Worm (Caenorhabditis elegans) whole organism, young adult: ENCODE data around the gene pld-1.
A peak's percentile ranks its signal among the peaks of the same experiment; 100 is the strongest.

ENCODE experiments used
- B0035.1 ChIP-seq: sonication (generic microtip); optimal IDR thresholded peaks from 2 replicates; lab custom pipeline; 2016; ENCODE audit warnings: missing genetic modification characterization, mild to moderate bottlenecking, missing compliant biosample characterization, missing genotype, missing genetic modification reagents
- B0336.3 ChIP-seq: fragments of 200-800 bp; sonication (Bioruptor generic); IDR thresholded peaks from 2 replicates; pipeline ENCODE4 v1.3.6; 2022; ENCODE audit warnings: missing genetic modification characterization, missing compliant biosample characterization
- C06A6.2 ChIP-seq: fragments of 200-800 bp; sonication (Bioruptor generic); conservative IDR thresholded peaks from 2 replicates; pipeline ENCODE4 v1.3.6; 2022; ENCODE audit warnings: missing genetic modification characterization, missing compliant biosample characterization
- K11D2.4 ChIP-seq: fragments of 200-800 bp; sonication (Bioruptor generic); IDR thresholded peaks from 2 replicates; pipeline ENCODE4 v1.3.6; 2022; ENCODE audit warnings: missing genetic modification reagents, missing genetic modification characterization, missing compliant biosample characterization
- K12H6.12 ChIP-seq: fragments of 200-800 bp; sonication (Bioruptor generic); optimal IDR thresholded peaks from 2 replicates; lab custom pipeline; 2018; ENCODE audit warnings: mild to moderate bottlenecking, missing genetic modification characterization, missing compliant biosample characterization
- T07F8.4 ChIP-seq: sonication (generic microtip); optimal IDR thresholded peaks from 2 replicates; lab custom pipeline; 2016; ENCODE audit warnings: mild to moderate bottlenecking, missing genetic modification characterization, moderate library complexity, missing compliant biosample characterization
- Y79H2A.3 ChIP-seq: fragments of 200-800 bp; sonication (Bioruptor generic); conservative IDR thresholded peaks from 2 replicates; pipeline ENCODE4 v1.3.6; 2022; ENCODE audit warnings: missing genetic modification reagents, missing genetic modification characterization, missing compliant biosample characterization
- akir-1 ChIP-seq: fragments of 200-800 bp; sonication (Bioruptor generic); optimal IDR thresholded peaks from 2 replicates; lab custom pipeline; 2018; ENCODE audit warnings: mild to moderate bottlenecking, missing genetic modification characterization, moderate library complexity, missing compliant biosample characterization
- aptf-2 ChIP-seq: fragments of 200-800 bp; sonication (Bioruptor generic); conservative IDR thresholded peaks from 2 replicates; pipeline ENCODE4 v1.3.6; 2022; ENCODE audit warnings: missing genetic modification reagents, missing genetic modification characterization, missing compliant biosample characterization
- attf-5 ChIP-seq: fragments of 200-800 bp; sonication (Bioruptor generic); optimal IDR thresholded peaks from 2 replicates; lab custom pipeline; 2018; ENCODE audit warnings: mild to moderate bottlenecking, missing genetic modification characterization, missing compliant biosample characterization
- attf-6 ChIP-seq: fragments of 200-800 bp; sonication (Bioruptor generic); IDR thresholded peaks from 2 replicates; pipeline ENCODE4 v1.3.6; 2022; ENCODE audit warnings: missing genetic modification reagents, missing genetic modification characterization, missing compliant biosample characterization
- bed-1 ChIP-seq: fragments of 200-800 bp; sonication (Bioruptor generic); IDR thresholded peaks from 2 replicates; pipeline ENCODE4 v1.3.6; 2022; ENCODE audit warnings: missing genetic modification reagents, missing genetic modification characterization, missing compliant biosample characterization
- ceh-40 ChIP-seq: fragments of 200-800 bp; sonication (Bioruptor generic); IDR thresholded peaks from 2 replicates; pipeline ENCODE4 v1.3.6; 2022; ENCODE audit warnings: missing genetic modification characterization, missing compliant biosample characterization
- ceh-79 ChIP-seq: sonication (generic microtip); optimal IDR thresholded peaks from 2 replicates; lab custom pipeline; 2017; ENCODE audit warnings: mild to moderate bottlenecking, missing genetic modification characterization, missing compliant biosample characterization
- die-1 ChIP-seq: sonication (generic microtip); optimal IDR thresholded peaks from 2 replicates; lab custom pipeline; 2016; ENCODE audit warnings: missing genotype, mild to moderate bottlenecking, missing genetic modification characterization, missing compliant biosample characterization
- dox-1 ChIP-seq: fragments of 200-800 bp; sonication (Bioruptor generic); IDR thresholded peaks from 2 replicates; pipeline ENCODE4 v1.3.6; 2022; ENCODE audit warnings: missing genetic modification reagents, missing genetic modification characterization, missing compliant biosample characterization
- dpff-1 ChIP-seq: sonication (generic microtip); optimal IDR thresholded peaks from 2 replicates; lab custom pipeline; 2017; ENCODE audit warnings: mild to moderate bottlenecking, missing genetic modification characterization, missing compliant biosample characterization
- efl-1 ChIP-seq: fragments of 150-350 bp; optimal IDR thresholded peaks from 2 replicates; lab custom pipeline; 2014; ENCODE audit warnings: missing biosample characterization, missing genetic modification reagents, missing genetic modification characterization
- egl-18 ChIP-seq: fragments of 200-800 bp; sonication (Bioruptor generic); IDR thresholded peaks from 2 replicates; pipeline ENCODE4 v1.3.6; 2022; ENCODE audit warnings: missing genetic modification reagents, missing genetic modification characterization, missing compliant biosample characterization
- egl-44 ChIP-seq: fragments of 200-800 bp; sonication (Bioruptor generic); IDR thresholded peaks from 2 replicates; pipeline ENCODE4 v1.3.6; 2022; ENCODE audit warnings: missing genetic modification reagents, missing genetic modification characterization, missing compliant biosample characterization
- egrh-3 ChIP-seq: fragments of 200-800 bp; sonication (Bioruptor generic); IDR thresholded peaks from 2 replicates; pipeline ENCODE4 v1.3.6; 2022; ENCODE audit warnings: missing genetic modification reagents, missing genetic modification characterization, missing compliant biosample characterization
- hlh-12 ChIP-seq: sonication (generic microtip); optimal IDR thresholded peaks from 2 replicates; lab custom pipeline; 2016; ENCODE audit warnings: missing genetic modification characterization, missing compliant biosample characterization
- hlh-26 ChIP-seq: fragments of 200-800 bp; sonication (Bioruptor generic); conservative IDR thresholded peaks from 2 replicates; pipeline ENCODE4 v1.3.6; 2022; ENCODE audit warnings: missing genetic modification reagents, missing genetic modification characterization, missing compliant biosample characterization
- hmg-1.2 ChIP-seq: fragments of 200-800 bp; sonication (Bioruptor generic); IDR thresholded peaks from 2 replicates; pipeline ENCODE4 v1.3.6; 2022; ENCODE audit warnings: missing genetic modification reagents, missing genetic modification characterization, missing compliant biosample characterization
- lin-26 ChIP-seq: fragments of 200-800 bp; sonication (Bioruptor generic); IDR thresholded peaks from 2 replicates; pipeline ENCODE4 v1.3.6; 2022; ENCODE audit warnings: missing genetic modification reagents, missing genetic modification characterization, missing compliant biosample characterization
- lin-40 ChIP-seq: sonication (generic microtip); optimal IDR thresholded peaks from 2 replicates; lab custom pipeline; 2016; ENCODE audit warnings: missing genetic modification characterization, mild to moderate bottlenecking, missing compliant biosample characterization, missing genotype, missing genetic modification reagents
- mcd-1 ChIP-seq: fragments of 200-800 bp; sonication (Bioruptor generic); IDR thresholded peaks from 2 replicates; pipeline ENCODE4 v1.3.6; 2022; ENCODE audit warnings: missing genetic modification reagents, missing genetic modification characterization, missing compliant biosample characterization
- nhr-27 ChIP-seq: fragments of 200-800 bp; sonication (Bioruptor generic); optimal IDR thresholded peaks from 2 replicates; lab custom pipeline; 2018; ENCODE audit warnings: mild to moderate bottlenecking, missing genetic modification characterization, moderate library complexity, missing compliant biosample characterization
- nhr-80 ChIP-seq: sonication (generic microtip); optimal IDR thresholded peaks from 2 replicates; lab custom pipeline; 2016; ENCODE audit warnings: missing genetic modification characterization, missing compliant biosample characterization
- pha-4 ChIP-seq: fragments of 150-350 bp; sonication (generic microtip); optimal IDR thresholded peaks from 2 replicates; lab custom pipeline; 2014; ENCODE audit warnings: missing biosample characterization, missing genetic modification reagents, missing genetic modification characterization
- snpc-1.1 ChIP-seq: sonication (generic microtip); optimal IDR thresholded peaks from 2 replicates; lab custom pipeline; 2017; ENCODE audit warnings: missing genetic modification characterization, mild to moderate bottlenecking, missing compliant biosample characterization, antibody characterized with exemption, moderate library complexity, missing genotype, missing genetic modification reagents; ENCODE audit not compliant: insufficient read depth
- tbx-9 ChIP-seq: sonication (generic microtip); optimal IDR thresholded peaks from 2 replicates; lab custom pipeline; 2016; ENCODE audit warnings: borderline replicate concordance, missing genetic modification characterization, inconsistent platforms, missing compliant biosample characterization
- tlf-1 ChIP-seq: fragments of 200-800 bp; sonication (Bioruptor generic); optimal IDR thresholded peaks from 2 replicates; lab custom pipeline; 2018; ENCODE audit warnings: mild to moderate bottlenecking, missing genetic modification characterization, missing compliant biosample characterization
- xnd-1 ChIP-seq: sonication (generic microtip); optimal IDR thresholded peaks from 2 replicates; lab custom pipeline; 2016; ENCODE audit warnings: missing genotype, missing genetic modification reagents, missing genetic modification characterization, missing compliant biosample characterization
- zim-3 ChIP-seq: sonication (generic microtip); optimal IDR thresholded peaks from 2 replicates; lab custom pipeline; 2017; ENCODE audit warnings: mild to moderate bottlenecking, missing genetic modification characterization, moderate library complexity, missing compliant biosample characterization
- ztf-28 ChIP-seq: fragments of 200-800 bp; sonication (Bioruptor generic); IDR thresholded peaks from 2 replicates; pipeline ENCODE4 v1.3.6; 2022; ENCODE audit warnings: missing genetic modification reagents, missing genetic modification characterization, missing compliant biosample characterization

The pld-1 gene

DNA sequence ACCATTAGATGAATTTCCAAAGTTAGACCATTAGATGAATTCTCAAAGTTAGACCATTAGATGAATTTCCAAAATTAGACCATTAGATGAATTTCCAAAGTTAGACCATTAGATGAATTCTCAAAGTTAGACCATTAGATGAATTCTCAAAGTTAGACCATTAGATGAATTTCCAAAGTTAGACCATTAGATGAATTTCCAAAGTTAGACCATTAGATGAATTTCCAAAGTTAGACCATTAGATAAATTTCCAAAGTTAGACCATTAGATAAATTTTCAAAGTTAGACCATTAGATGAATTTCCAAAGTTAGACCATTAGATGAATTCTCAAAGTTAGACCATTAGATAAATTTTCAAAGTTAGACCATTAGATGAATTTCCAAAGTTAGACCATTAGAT, 6.0 kb upstream of the pld-1 start:
- peak; percentile 92 for TF ChIP-seq egrh-3

ce11 chrII:5093945-5094344, 2.5 kb upstream of the pld-1 start, which contains the start of gene C04G6.13:
TSS of gene C04G6.13 (plus strand) at chrII:5094245.
- no peak for TF ChIP-seq B0336.3 (GFP tag; lab: Robert Waterston, UW)
- TF ChIP-seq hmg-1.2 (GFP tag; lab: Robert Waterston, UW) = no peak
- TF ChIP-seq ceh-79 (tag; lab: Kevin White, UChicago) = no peak
- TF ChIP-seq ztf-28 (GFP tag; lab: Robert Waterston, UW) = no peak
- no peak for TF ChIP-seq aptf-2 (GFP tag; lab: Robert Waterston, UW)
- no peak for TF ChIP-seq lin-40
- TF ChIP-seq attf-6 (GFP tag; lab: Robert Waterston, UW) = no peak
- TF ChIP-seq K12H6.12 (tag; lab: Kevin White, UChicago) = no peak
- no peak for TF ChIP-seq mcd-1 (GFP tag; lab: Robert Waterston, UW)
- no peak for TF ChIP-seq B0035.1
- TF ChIP-seq efl-1 (GFP tag; lab: Kevin White, UChicago) = no peak

DNA sequence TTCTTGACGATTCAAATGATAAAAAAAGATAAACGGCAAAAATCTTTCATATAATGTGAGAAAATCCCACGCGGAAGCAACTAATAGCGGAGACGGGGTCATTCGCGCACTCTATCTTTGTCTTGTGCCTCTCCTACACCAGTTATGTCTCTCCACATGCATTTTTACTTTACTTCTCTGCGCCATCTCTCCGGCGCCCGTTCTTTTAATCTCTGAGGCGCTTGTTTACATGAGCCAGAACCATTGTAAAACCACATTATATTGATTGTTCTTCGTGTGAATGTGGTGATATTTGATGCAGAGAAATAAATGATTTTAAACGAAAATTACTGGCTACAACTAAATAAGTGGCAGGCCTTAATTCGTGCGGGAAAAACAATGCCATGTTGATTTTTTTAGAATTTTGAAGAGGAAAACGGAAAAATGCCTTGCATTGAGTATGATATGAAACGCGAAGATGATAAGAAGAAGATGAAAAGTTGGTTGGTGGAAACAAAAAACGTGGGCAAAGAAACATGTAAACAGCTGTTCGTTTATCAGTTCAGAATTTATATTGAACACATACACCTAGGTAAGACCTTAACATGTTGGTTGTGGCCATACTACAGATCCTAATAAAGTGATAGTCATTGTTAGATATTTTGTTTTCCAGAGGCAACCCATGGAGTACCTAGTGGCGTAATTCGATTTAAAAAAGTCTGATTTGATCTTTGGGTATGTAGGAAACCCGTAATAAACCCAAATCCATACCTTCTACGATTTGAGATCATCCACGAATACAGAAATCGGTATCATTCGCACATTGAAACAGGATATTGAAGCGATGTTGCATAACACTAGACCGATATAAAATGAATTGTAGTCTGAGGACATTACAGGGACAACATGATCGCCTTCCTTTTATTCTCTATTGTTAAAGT, 1.1 kb upstream of the pld-1 start, which contains the start of gene C04G6.2:
Gene C04G6.2 (plus strand): TSS at position 870 of the 920 bp plus-strand sequence.
- TF ChIP-seq hlh-12 (tag; lab: Kevin White, UChicago) (no peak), zim-3 (no peak), ztf-28 (GFP tag; lab: Robert Waterston, UW) (no peak), die-1 (no peak), efl-1 (GFP tag; lab: Kevin White, UChicago) (no peak), xnd-1 (tag; lab: Kevin White, UChicago) (no peak), T07F8.4 (tag; lab: Kevin White, UChicago) (no peak), hmg-1.2 (GFP tag; lab: Robert Waterston, UW) (peak; percentile 92; the same call in 1 of the 2 replicates), K11D2.4 (GFP tag; lab: Robert Waterston, UW) (no peak), C06A6.2 (GFP tag; lab: Robert Waterston, UW) (no peak), akir-1 (GFP tag; lab: Kevin White, UChicago) (no peak), nhr-80 (tag; lab: Kevin White, UChicago) (peak; percentile 52), pha-4 (tag; lab: Kevin White, UChicago) (peak; percentile 48), tbx-9 (tag; lab: Kevin White, UChicago) (no peak), bed-1 (GFP tag; lab: Robert Waterston, UW) (no peak), lin-26 (no peak), dpff-1 (no peak), nhr-27 (tag; lab: Kevin White, UChicago) (no peak), egl-18 (GFP tag; lab: Robert Waterston, UW) (no peak), egl-44 (GFP tag; lab: Robert Waterston, UW) (no peak), attf-5 (peak; percentile 56), ceh-40 (GFP tag; lab: Robert Waterston, UW) (no peak), Y79H2A.3 (no peak), tlf-1 (GFP tag; lab: Kevin White, UChicago) (no peak), hlh-26 (GFP tag; lab: Robert Waterston, UW) (no peak), snpc-1.1 (tag; lab: Kevin White, UChicago) (no peak), dox-1 (GFP tag; lab: Robert Waterston, UW) (no peak)
